Fruit fly (Drosophila melanogaster): ENCODE results near the gene CG14147.

dm6 chr3L:10976478-10976877 is 4.0 kb downstream of the CG14147 start:
- TF ChIP-seq CG12768 (GFP tag; optimal IDR thresholded peaks at IDR 0.05) = no peak
- TF ChIP-seq Mnt (GFP tag; optimal IDR thresholded peaks at IDR 0.05) = no peak
- no peak for TF ChIP-seq CG5204 (GFP tag; optimal IDR thresholded peaks at IDR 0.05)
- TF ChIP-seq CG14711 (tag; optimal IDR thresholded peaks at IDR 0.05) = no peak
- no peak for TF ChIP-seq kay (GFP tag; ENCODE audit: borderline replicate concordance)
- no peak for TF ChIP-seq Crg-1 (GFP tag; optimal IDR thresholded peaks at IDR 0.05)
- TF ChIP-seq CG7101 (tag; optimal IDR thresholded peaks at IDR 0.05) = no peak
- no peak for TF ChIP-seq cnc (optimal IDR thresholded peaks at IDR 0.05)
- TF ChIP-seq CG7045 (GFP tag; optimal IDR thresholded peaks at IDR 0.05) = no peak
- TF ChIP-seq cic (GFP tag; optimal IDR thresholded peaks at IDR 0.05) = no peak
- TF ChIP-seq CG1620 (GFP tag; optimal IDR thresholded peaks at IDR 0.05) = no peak
- no peak for TF ChIP-seq CG11617 (GFP tag; optimal IDR thresholded peaks at IDR 0.05)
- TF ChIP-seq pad (GFP tag; optimal IDR thresholded peaks at IDR 0.05) = no peak
